Fruit fly (Drosophila melanogaster) whole organism, embryonic: ENCODE measurements around the gene CG13716.

Experiments
- Asciz ChIP-seq: fragments of 200-800 bp; sonication (Bioruptor generic); optimal IDR thresholded peaks from 2 replicates; lab custom pipeline; 2017; ENCODE audit warnings: missing biosample characterization, mild to moderate bottlenecking, missing genetic modification characterization, missing genetic modification reagents
- Bdp1 ChIP-seq: fragments of 200-800 bp; sonication (Bioruptor generic); optimal IDR thresholded peaks from 3 replicates; lab custom pipeline; 2016; ENCODE audit warnings: missing biosample characterization, missing genetic modification characterization
- CG10147 ChIP-seq: fragments of 200-800 bp; sonication (Bioruptor generic); optimal IDR thresholded peaks from 2 replicates; lab custom pipeline; 2019; ENCODE audit warnings: missing biosample characterization, mild to moderate bottlenecking, missing genetic modification characterization, moderate library complexity
- CG10267 ChIP-seq: fragments of 200-800 bp; sonication (Bioruptor generic); optimal IDR thresholded peaks from 2 replicates; lab custom pipeline; 2018; ENCODE audit warnings: missing biosample characterization, mild to moderate bottlenecking, missing genetic modification characterization, moderate library complexity
- CG10431 ChIP-seq: fragments of 200-800 bp; sonication (Bioruptor generic); optimal IDR thresholded peaks from 3 replicates; lab custom pipeline; 2018; ENCODE audit warnings: missing biosample characterization, mild to moderate bottlenecking, missing genetic modification characterization
- CG10654 ChIP-seq: fragments of 200-800 bp; sonication (Bioruptor generic); optimal IDR thresholded peaks from 2 replicates; lab custom pipeline; 2016; ENCODE audit warnings: missing biosample characterization, missing genetic modification characterization
- CG1233 ChIP-seq: fragments of 200-800 bp; sonication (Bioruptor generic); optimal IDR thresholded peaks from 4 replicates; lab custom pipeline; 2018; ENCODE audit warnings: missing biosample characterization, mild to moderate bottlenecking, missing genetic modification characterization
- CG12391 ChIP-seq: fragments of 200-800 bp; sonication (Bioruptor generic); optimal IDR thresholded peaks from 3 replicates; lab custom pipeline; 2018; ENCODE audit warnings: missing biosample characterization, mild to moderate bottlenecking, missing genetic modification characterization, moderate library complexity
- CG17385 ChIP-seq: fragments of 200-800 bp; sonication (Bioruptor generic); optimal IDR thresholded peaks from 3 replicates; lab custom pipeline; 2018; ENCODE audit warnings: missing biosample characterization, mild to moderate bottlenecking, missing genetic modification characterization
- CG2678 ChIP-seq: fragments of 200-800 bp; sonication (Bioruptor generic); optimal IDR thresholded peaks from 3 replicates; lab custom pipeline; 2019; ENCODE audit warnings: missing biosample characterization, mild to moderate bottlenecking, missing genetic modification characterization, moderate library complexity
- CG2712 ChIP-seq: fragments of 200-800 bp; optimal IDR thresholded peaks from 3 replicates; lab custom pipeline; 2019; ENCODE audit warnings: missing biosample characterization, mild to moderate bottlenecking, missing genetic modification characterization, moderate library complexity
- CG31224 ChIP-seq: fragments of 200-800 bp; sonication (Bioruptor generic); IDR thresholded peaks from 2 replicates; pipeline ENCODE4 v1.3.6; 2022; ENCODE audit warnings: missing biosample characterization, missing genetic modification characterization
- CG31441 ChIP-seq: fragments of 200-800 bp; sonication (Bioruptor generic); IDR thresholded peaks from 2 replicates; pipeline ENCODE4 v1.3.6; 2022; ENCODE audit warnings: missing biosample characterization, missing genetic modification characterization
- CG33557 ChIP-seq: fragments of 200-800 bp; sonication (Bioruptor generic); optimal IDR thresholded peaks from 2 replicates; lab custom pipeline; 2019; ENCODE audit warnings: missing biosample characterization, mild to moderate bottlenecking, missing genetic modification characterization, moderate library complexity
- CG5953 ChIP-seq: fragments of 200-800 bp; sonication (Bioruptor generic); IDR thresholded peaks from 2 replicates; pipeline ENCODE4 v1.3.6; 2022; ENCODE audit warnings: missing biosample characterization, missing genetic modification characterization
- CG6765 ChIP-seq: fragments of 200-800 bp; sonication (Bioruptor generic); optimal IDR thresholded peaks from 3 replicates; lab custom pipeline; 2017; ENCODE audit warnings: missing biosample characterization, mild to moderate bottlenecking, missing genetic modification characterization
- CG7556 ChIP-seq: fragments of 200-800 bp; sonication (Bioruptor generic); optimal IDR thresholded peaks from 2 replicates; lab custom pipeline; 2017; ENCODE audit warnings: missing biosample characterization, mild to moderate bottlenecking, missing genetic modification characterization
- CkIIα-i1 ChIP-seq: fragments of 200-800 bp; sonication (Bioruptor generic); IDR thresholded peaks from 2 replicates; pipeline ENCODE4 v1.3.6; 2022; ENCODE audit warnings: missing biosample characterization, missing genetic modification characterization
- Drgx ChIP-seq: fragments of 200-800 bp; sonication (Bioruptor generic); IDR thresholded peaks from 2 replicates; pipeline ENCODE4 v1.3.6; 2022; ENCODE audit warnings: missing biosample characterization, missing genetic modification characterization
- E2f1 ChIP-seq: fragments of 200-800 bp; sonication (Bioruptor generic); IDR thresholded peaks from 2 replicates; pipeline ENCODE4 v1.3.6; 2022; ENCODE audit warnings: missing biosample characterization, missing genetic modification characterization
- Elba2 ChIP-seq: fragments of 200-800 bp; sonication (Bioruptor generic); optimal IDR thresholded peaks from 3 replicates; lab custom pipeline; 2016; ENCODE audit warnings: missing biosample characterization, missing genetic modification characterization
- Ets97D ChIP-seq: fragments of 200-800 bp; sonication (Bioruptor generic); optimal IDR thresholded peaks from 3 replicates; lab custom pipeline; 2016; ENCODE audit warnings: missing biosample characterization, missing genetic modification characterization
- Fer1 ChIP-seq: fragments of 200-800 bp; sonication (Bioruptor generic); optimal IDR thresholded peaks from 2 replicates; lab custom pipeline; 2017; ENCODE audit warnings: missing biosample characterization, mild to moderate bottlenecking, missing genetic modification characterization
- Fer2 ChIP-seq: fragments of 200-800 bp; sonication (Bioruptor generic); optimal IDR thresholded peaks from 2 replicates; lab custom pipeline; 2018; ENCODE audit warnings: missing biosample characterization, mild to moderate bottlenecking, missing genetic modification characterization, moderate library complexity
- HLH3B ChIP-seq: fragments of 200-800 bp; sonication (Bioruptor generic); IDR thresholded peaks from 2 replicates; pipeline ENCODE4 v1.3.6; 2022; ENCODE audit warnings: missing biosample characterization, missing genetic modification characterization
- Hr51 ChIP-seq, 2 experiments: fragments of 200-800 bp; sonication (Bioruptor generic); optimal IDR thresholded peaks; 2 replicates in 1 of 2; 3 replicates in 1 of 2; lab custom pipeline; 2016 to 2018; ENCODE audit warnings: missing biosample characterization in 2 of 2, missing genetic modification characterization in 2 of 2, mild to moderate bottlenecking in 1 of 2, moderate library complexity in 1 of 2
- Med ChIP-seq: fragments of 200-800 bp; sonication (Bioruptor generic); peaks from one replicate; lab custom pipeline; 2016; ENCODE audit warnings: missing biosample characterization, missing genetic modification characterization, mild to moderate bottlenecking, inconsistent platforms, moderate library complexity
- Meics ChIP-seq: fragments of 200-800 bp; sonication (Bioruptor generic); optimal IDR thresholded peaks from 2 replicates; lab custom pipeline; 2017; ENCODE audit warnings: missing biosample characterization, mild to moderate bottlenecking, missing genetic modification characterization
- NC2β ChIP-seq: fragments of 200-800 bp; sonication (Bioruptor generic); optimal IDR thresholded peaks from 2 replicates; lab custom pipeline; 2016; ENCODE audit warnings: missing biosample characterization, missing genetic modification characterization
- NFAT ChIP-seq: fragments of 200-800 bp; sonication (Bioruptor generic); IDR thresholded peaks from 2 replicates; pipeline ENCODE4 v1.3.6; 2022; ENCODE audit warnings: missing biosample characterization, missing genetic modification characterization
- Usf ChIP-seq: fragments of 200-800 bp; sonication (Bioruptor generic); optimal IDR thresholded peaks from 2 replicates; lab custom pipeline; 2017; ENCODE audit warnings: missing genotype, missing biosample characterization, missing genetic modification characterization
- bigmax ChIP-seq: fragments of 200-800 bp; sonication (Bioruptor generic); optimal IDR thresholded peaks from 2 replicates; lab custom pipeline; 2018; ENCODE audit warnings: missing biosample characterization, mild to moderate bottlenecking, missing genetic modification characterization
- cato ChIP-seq: fragments of 200-800 bp; sonication (Bioruptor generic); optimal IDR thresholded peaks from 2 replicates; lab custom pipeline; 2016; ENCODE audit warnings: missing biosample characterization, missing genetic modification characterization, borderline replicate concordance
- ci ChIP-seq: fragments of 200-800 bp; sonication (Bioruptor generic); IDR thresholded peaks from 3 replicates; pipeline ENCODE4 v1.3.6; 2022; ENCODE audit warnings: missing biosample characterization, missing genetic modification characterization
- disco-r ChIP-seq: fragments of 200-800 bp; sonication (Bioruptor generic); optimal IDR thresholded peaks from 2 replicates; lab custom pipeline; 2016; ENCODE audit warnings: missing biosample characterization, missing genetic modification characterization
- dmrt99B ChIP-seq: fragments of 200-800 bp; sonication (Bioruptor generic); optimal IDR thresholded peaks from 2 replicates; lab custom pipeline; 2018; ENCODE audit warnings: missing biosample characterization, mild to moderate bottlenecking, missing genetic modification characterization, moderate library complexity
- eyg ChIP-seq: fragments of 200-800 bp; sonication (Bioruptor generic); optimal IDR thresholded peaks from 3 replicates; lab custom pipeline; 2016; ENCODE audit warnings: missing biosample characterization, missing genetic modification characterization
- ind ChIP-seq: fragments of 200-800 bp; sonication (Bioruptor generic); optimal IDR thresholded peaks from 3 replicates; lab custom pipeline; 2016; ENCODE audit warnings: missing biosample characterization, missing genetic modification characterization
- kni ChIP-seq: fragments of 200-800 bp; sonication (Bioruptor generic); optimal IDR thresholded peaks from 3 replicates; lab custom pipeline; 2017; ENCODE audit warnings: mild to moderate bottlenecking, missing biosample characterization, missing genetic modification reagents, missing genetic modification characterization
- knrl ChIP-seq: fragments of 200-800 bp; sonication (Bioruptor generic); IDR thresholded peaks from 3 replicates; pipeline ENCODE4 v1.3.6; 2022; ENCODE audit warnings: missing biosample characterization, missing genetic modification characterization; ENCODE audit not compliant: partially characterized antibody
- lab ChIP-seq: fragments of 200-800 bp; sonication (Bioruptor generic); optimal IDR thresholded peaks from 3 replicates; lab custom pipeline; 2017; ENCODE audit warnings: missing biosample characterization, missing genetic modification characterization, mild to moderate bottlenecking, moderate library complexity, missing genetic modification reagents
- nmo ChIP-seq: fragments of 200-800 bp; sonication (Bioruptor generic); optimal IDR thresholded peaks from 2 replicates; lab custom pipeline; 2018; ENCODE audit warnings: missing biosample characterization, mild to moderate bottlenecking, missing genetic modification characterization, moderate library complexity
- ro ChIP-seq: fragments of 200-800 bp; sonication (Bioruptor generic); IDR thresholded peaks from 2 replicates; pipeline ENCODE4 v1.3.6; 2022; ENCODE audit warnings: missing biosample characterization, missing genetic modification characterization
- row ChIP-seq: fragments of 200-800 bp; sonication (Bioruptor generic); IDR thresholded peaks from 3 replicates; pipeline ENCODE4 v1.3.6; 2022; ENCODE audit warnings: missing biosample characterization, missing genetic modification characterization
- sc ChIP-seq, 3 experiments: fragments of >200 bp in 2 of 3; fragments of 200-800 bp in 1 of 3; sonication (Bioruptor generic) in 1 of 3; optimal IDR thresholded peaks; 2 replicates in 2 of 3; 3 replicates in 1 of 3; lab custom pipeline; 2017; ENCODE audit warnings: mild to moderate bottlenecking in 1 of 3, missing biosample characterization in 1 of 3, missing genetic modification characterization in 1 of 3, missing genetic modification reagents in 1 of 3
- scrt ChIP-seq: fragments of 200-800 bp; sonication (Bioruptor generic); optimal IDR thresholded peaks from 2 replicates; lab custom pipeline; 2018; ENCODE audit warnings: missing biosample characterization, mild to moderate bottlenecking, missing genetic modification characterization, moderate library complexity
- shn ChIP-seq: fragments of 200-800 bp; sonication (Bioruptor generic); optimal IDR thresholded peaks from 3 replicates; lab custom pipeline; 2016; ENCODE audit warnings: missing biosample characterization, missing genetic modification characterization
- slbo ChIP-seq: fragments of 200-800 bp; sonication (Bioruptor generic); IDR thresholded peaks from 2 replicates; pipeline ENCODE4 v1.3.6; 2022; ENCODE audit warnings: missing biosample characterization, missing genetic modification characterization
- tup ChIP-seq: fragments of 200-800 bp; sonication (Bioruptor generic); optimal IDR thresholded peaks from 2 replicates; lab custom pipeline; 2016; ENCODE audit warnings: missing biosample characterization, mild to moderate bottlenecking, missing genetic modification characterization, moderate library complexity

The CG13716 gene

dm6 chr3L:4618865-4619496 is 15.6 kb downstream of the CG13716 start (continued):
- TF ChIP-seq sc (optimal IDR thresholded peaks at IDR 0.05; lab: Kevin White, UChicago) (no peak), sc (GFP tag; optimal IDR thresholded peaks at IDR 0.05; lab: Kevin White, UChicago) (no peak), shn (GFP tag; lab: Kevin White, UChicago) (no peak), Bdp1 (GFP tag; lab: Kevin White, UChicago) (no peak), scrt (GFP tag; lab: Kevin White, UChicago) (peak; percentile 14), row (peak; percentile 33; the same call in 1 of the 3 replicates), dmrt99B (tag; lab: Kevin White, UChicago) (peak; percentile 32), E2f1 (GFP tag; lab: Robert Waterston, UW) (no peak), ci (GFP tag; lab: Robert Waterston, UW) (no peak), eyg (GFP tag; lab: Kevin White, UChicago) (no peak), CG31441 (GFP tag; lab: Robert Waterston, UW) (0 out of 2 replicates have a peak, but pooled peaks have one; percentile 15), Elba2 (GFP tag; lab: Kevin White, UChicago) (no peak), CG7556 (no peak), Hr51 (GFP tag; optimal IDR thresholded peaks at IDR 0.05; lab: Kevin White, UChicago) (no peak), knrl (GFP tag; lab: Robert Waterston, UW) (no peak), CG10147 (peak; percentile 7), kni (GFP tag; lab: Kevin White, UChicago) (no peak), CG1233 (GFP tag; lab: Kevin White, UChicago) (no peak), ind (GFP tag; lab: Kevin White, UChicago) (no peak), Asciz (GFP tag; lab: Kevin White, UChicago) (peak; percentile 36), CG10431 (GFP tag; lab: Kevin White, UChicago) (no peak), Fer2 (tag; lab: Kevin White, UChicago) (no peak), CG12391 (no peak), CG17385 (no peak), tup (GFP tag; lab: Kevin White, UChicago) (no peak), cato (GFP tag; lab: Kevin White, UChicago) (no peak), NFAT (no peak), Meics (GFP tag; lab: Kevin White, UChicago) (peak; percentile 22), CG2678 (tag; lab: Kevin White, UChicago) (peak; percentile 4), slbo (GFP tag; lab: Robert Waterston, UW) (peak; percentile 16; the same call in 1 of the 2 replicates), Drgx (GFP tag; lab: Robert Waterston, UW) (no peak), CG31224 (GFP tag; lab: Robert Waterston, UW) (no peak), ro (no peak), Ets97D (GFP tag; lab: Kevin White, UChicago) (no peak), CkIIα-i1 (GFP tag; lab: Robert Waterston, UW) (no peak), CG2712 (peak; percentile 19), nmo (GFP tag; lab: Kevin White, UChicago) (no peak), CG10654 (GFP tag; lab: Kevin White, UChicago) (no peak), HLH3B (GFP tag; lab: Robert Waterston, UW) (no peak), CG6765 (no peak), CG10267 (tag; lab: Kevin White, UChicago) (no peak), disco-r (GFP tag; lab: Kevin White, UChicago) (no peak), Fer1 (peak; percentile 17), Usf (GFP tag; lab: Kevin White, UChicago) (no peak), bigmax (GFP tag; lab: Kevin White, UChicago) (no peak), CG5953 (GFP tag; lab: Robert Waterston, UW) (no peak), lab (GFP tag; lab: Kevin White, UChicago) (peak; percentile 7), CG33557 (GFP tag; lab: Kevin White, UChicago) (no peak), NC2β (GFP tag; lab: Kevin White, UChicago) (no peak), Med (GFP tag; lab: Kevin White, UChicago) (peak; percentile 8)
